Worm (Caenorhabditis elegans): ENCODE data around the gene C14C11.1.

ce11 chrV:5614724-5615123 lies 48.7 kb upstream of the C14C11.1 start, which contains the start of gene M03E7.3:
- TF ChIP-seq nhr-76 (tag; optimal IDR thresholded peaks at IDR 0.05) = no peak
- no peak for TF ChIP-seq snpc-4 (tag; optimal IDR thresholded peaks at IDR 0.05)
- TF ChIP-seq nhr-28 (tag; optimal IDR thresholded peaks at IDR 0.05) = no peak
- TF ChIP-seq zip-8 (tag; optimal IDR thresholded peaks at IDR 0.05) = no peak
- TF ChIP-seq unc-39 (tag; optimal IDR thresholded peaks at IDR 0.05) = no peak

Data from whole organism, mixed stage, embryonic.